Worm (Caenorhabditis elegans) whole organism, midembryonic: ENCODE measurements around the gene C53D6.6.

Experiments used
- flt-1 ChIP-seq: fragments of 200-800 bp; sonication (Bioruptor generic); IDR thresholded peaks from 2 replicates; pipeline ENCODE4 v1.3.6; 2022; ENCODE audit warnings: missing genetic modification characterization, missing compliant biosample characterization
- klf-2 ChIP-seq: fragments of 200-800 bp; sonication (Bioruptor generic); conservative IDR thresholded peaks from 2 replicates; pipeline ENCODE4 v1.3.6; 2022; ENCODE audit warnings: missing genetic modification reagents, missing genetic modification characterization, missing compliant biosample characterization
- tab-1 ChIP-seq: fragments of 200-800 bp; sonication (Bioruptor generic); IDR thresholded peaks from 2 replicates; pipeline ENCODE4 v1.3.6; 2022; ENCODE audit warnings: missing genetic modification characterization, missing compliant biosample characterization

DNA sequence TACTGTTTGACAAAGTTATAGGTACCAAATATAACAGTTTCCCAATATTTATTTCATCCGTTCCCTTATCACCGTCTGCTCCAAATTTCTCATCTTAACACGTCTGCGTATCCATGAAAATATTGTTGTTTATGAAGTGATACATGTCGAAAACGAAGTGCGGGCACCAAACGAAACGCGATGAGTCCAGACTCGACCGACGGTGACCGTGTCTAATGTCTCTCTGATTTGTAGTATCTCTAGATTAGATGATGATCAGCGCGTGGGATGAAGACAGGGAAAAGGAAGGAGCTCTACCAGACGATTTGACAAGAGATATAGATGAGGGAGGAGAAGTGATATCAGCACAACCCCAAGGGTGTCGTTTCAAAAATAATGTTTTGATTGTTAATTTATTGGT lies 47.7 kb upstream of the C53D6.6 start:
- TF ChIP-seq klf-2 (GFP tag; lab: Robert Waterston, UW) (no peak), flt-1 (GFP tag; lab: Robert Waterston, UW) (no peak), tab-1 (GFP tag; lab: Robert Waterston, UW) (no peak)
